Worm (Caenorhabditis elegans): ENCODE data around the gene M04D8.8.

DNA sequence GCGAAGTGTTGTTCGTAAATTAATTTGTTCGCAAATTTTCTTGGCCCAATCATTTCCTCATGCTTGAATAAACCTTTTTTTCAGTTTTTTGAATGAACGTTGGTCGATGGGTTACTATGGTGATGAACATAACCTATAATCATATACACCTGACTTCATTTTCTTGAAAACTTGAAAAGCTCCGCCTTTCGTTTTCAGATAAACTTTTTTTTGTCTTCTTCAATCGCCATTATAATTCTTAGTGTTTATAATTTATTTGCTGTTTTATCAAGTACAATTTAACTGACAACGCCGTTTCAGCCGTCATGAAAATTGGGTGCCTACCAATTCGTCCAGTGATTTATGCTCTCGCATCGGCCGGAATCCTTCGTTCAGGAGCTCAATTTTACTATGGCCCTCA is 3.2 kb downstream of the M04D8.8 start, which contains the start of gene M04D8.7:
- TF ChIP-seq blmp-1 (tag; optimal IDR thresholded peaks at IDR 0.05) (no peak), ztf-11 (tag; optimal IDR thresholded peaks at IDR 0.05) (no peak), drap-1 (GFP tag; optimal IDR thresholded peaks at IDR 0.05) (no peak), cnd-1 (tag; optimal IDR thresholded peaks at IDR 0.05) (no peak), snpc-4 (tag; optimal IDR thresholded peaks at IDR 0.05) (no peak)

Measured in whole organism, mixed stage, embryonic.